Fruit fly (Drosophila melanogaster) whole organism, pupa: ENCODE results near the gene TfIIFalpha.

Experiments used
- CG10348 ChIP-seq: fragments of 200-800 bp; sonication (Bioruptor generic); IDR thresholded peaks from 2 replicates; pipeline ENCODE4 v1.3.6; 2022; ENCODE audit warnings: missing biosample characterization, missing genetic modification characterization
- CG12605 ChIP-seq: fragments of 200-800 bp; sonication (Bioruptor generic); IDR thresholded peaks from 2 replicates; pipeline ENCODE4 v1.3.6; 2022; ENCODE audit warnings: missing biosample characterization, missing genetic modification characterization
- CG13204 ChIP-seq: fragments of 200-800 bp; sonication (Bioruptor generic); optimal IDR thresholded peaks from 2 replicates; lab custom pipeline; 2018; ENCODE audit warnings: missing biosample characterization, mild to moderate bottlenecking, missing genetic modification characterization, moderate library complexity
- CG14655 ChIP-seq: fragments of 200-800 bp; sonication (Bioruptor generic); optimal IDR thresholded peaks from 3 replicates; lab custom pipeline; 2017; ENCODE audit warnings: mild to moderate bottlenecking, missing biosample characterization, missing genetic modification reagents, missing genetic modification characterization
- CG15710 ChIP-seq: fragments of 200-800 bp; sonication (Bioruptor generic); optimal IDR thresholded peaks from 2 replicates; lab custom pipeline; 2018; ENCODE audit warnings: missing biosample characterization, mild to moderate bottlenecking, missing genetic modification characterization, moderate library complexity
- CG17806 ChIP-seq: fragments of 200-800 bp; sonication (Bioruptor generic); optimal IDR thresholded peaks from 2 replicates; lab custom pipeline; 2018; ENCODE audit warnings: missing biosample characterization, mild to moderate bottlenecking, missing genetic modification characterization, moderate library complexity
- CG32121 ChIP-seq: fragments of 200-800 bp; sonication (Bioruptor generic); IDR thresholded peaks from 2 replicates; pipeline ENCODE4 v1.3.6; 2022; ENCODE audit warnings: missing biosample characterization, missing genetic modification characterization
- CG34367 ChIP-seq: fragments of 200-800 bp; sonication (Bioruptor generic); optimal IDR thresholded peaks from 2 replicates; lab custom pipeline; 2018; ENCODE audit warnings: missing biosample characterization, mild to moderate bottlenecking, missing genetic modification characterization
- CG4496 ChIP-seq: fragments of 200-800 bp; sonication (Bioruptor generic); IDR thresholded peaks from 3 replicates; pipeline ENCODE4 v1.3.6; 2022; ENCODE audit warnings: missing biosample characterization, missing genetic modification characterization
- CG8159 ChIP-seq: fragments of 200-800 bp; sonication (Bioruptor generic); optimal IDR thresholded peaks from 3 replicates; lab custom pipeline; 2018; ENCODE audit warnings: missing biosample characterization, mild to moderate bottlenecking, missing genetic modification characterization, moderate library complexity
- CG8301 ChIP-seq: fragments of 200-800 bp; sonication (Bioruptor generic); optimal IDR thresholded peaks from 2 replicates; lab custom pipeline; 2018; ENCODE audit warnings: missing biosample characterization, mild to moderate bottlenecking, missing genetic modification characterization
- CG9948 ChIP-seq: fragments of 200-800 bp; sonication (Bioruptor generic); optimal IDR thresholded peaks from 2 replicates; lab custom pipeline; 2018; ENCODE audit warnings: missing biosample characterization, mild to moderate bottlenecking, missing genetic modification characterization, moderate library complexity
- D1 ChIP-seq: fragments of 200-800 bp; sonication (Bioruptor generic); optimal IDR thresholded peaks from 2 replicates; lab custom pipeline; 2018; ENCODE audit warnings: missing biosample characterization, mild to moderate bottlenecking, missing genetic modification characterization, moderate library complexity
- EcR ChIP-seq: fragments of 200-800 bp; sonication (Bioruptor generic); optimal IDR thresholded peaks from 3 replicates; lab custom pipeline; 2019; ENCODE audit warnings: missing biosample characterization, missing genetic modification characterization, mild to moderate bottlenecking, moderate library complexity, missing genetic modification reagents
- Ets98B ChIP-seq: fragments of 200-800 bp; sonication (Bioruptor generic); IDR thresholded peaks from 2 replicates; pipeline ENCODE4 v1.3.6; 2022; ENCODE audit warnings: missing biosample characterization, missing genetic modification characterization
- Pif1A ChIP-seq: fragments of 200-800 bp; sonication (Bioruptor generic); optimal IDR thresholded peaks from 3 replicates; lab custom pipeline; 2016; ENCODE audit warnings: missing biosample characterization, missing genetic modification characterization
- Pif1B ChIP-seq: fragments of 200-800 bp; sonication (Bioruptor generic); optimal IDR thresholded peaks from 3 replicates; lab custom pipeline; 2016; ENCODE audit warnings: missing biosample characterization, missing genetic modification characterization
- Snoo ChIP-seq: fragments of 200-800 bp; sonication (Bioruptor generic); optimal IDR thresholded peaks from 3 replicates; lab custom pipeline; 2017; ENCODE audit warnings: missing biosample characterization, mild to moderate bottlenecking, missing genetic modification characterization, inconsistent platforms
- fd96Ca ChIP-seq: fragments of 200-800 bp; sonication (Bioruptor generic); IDR thresholded peaks from 3 replicates; pipeline ENCODE4 v1.3.6; 2022; ENCODE audit warnings: missing biosample characterization, missing genetic modification characterization
- gl ChIP-seq: fragments of 200-800 bp; sonication (Bioruptor generic); optimal IDR thresholded peaks from 2 replicates; lab custom pipeline; 2018; ENCODE audit warnings: missing biosample characterization, mild to moderate bottlenecking, missing genetic modification characterization
- rn ChIP-seq: fragments of 200-800 bp; sonication (Bioruptor generic); IDR thresholded peaks from 2 replicates; pipeline ENCODE4 v1.3.6; 2022; ENCODE audit warnings: missing biosample characterization, missing genetic modification characterization

Gene TfIIFalpha

dm6 chr3R:6421263-6421662 lies 41.0 kb downstream of the TfIIFalpha start:
- TF ChIP-seq CG10348 (GFP tag; lab: Robert Waterston, UW) (no peak), Pif1B (GFP tag; lab: Kevin White, UChicago) (no peak), CG32121 (GFP tag; lab: Robert Waterston, UW) (no peak), Ets98B (GFP tag; lab: Robert Waterston, UW) (no peak), CG9948 (tag; lab: Kevin White, UChicago) (no peak), EcR (GFP tag; lab: Kevin White, UChicago) (no peak), CG15710 (tag; lab: Kevin White, UChicago) (no peak), CG4496 (GFP tag; lab: Robert Waterston, UW) (no peak), rn (GFP tag; lab: Robert Waterston, UW) (no peak), gl (no peak), CG13204 (no peak), Pif1A (GFP tag; lab: Kevin White, UChicago) (no peak), CG14655 (GFP tag; lab: Kevin White, UChicago) (no peak), CG34367 (no peak), CG8159 (tag; lab: Kevin White, UChicago) (no peak), fd96Ca (no peak), Snoo (tag; lab: Kevin White, UChicago) (no peak), D1 (tag; lab: Kevin White, UChicago) (no peak), CG8301 (tag; lab: Kevin White, UChicago) (no peak)

- peak; percentile 10 for TF ChIP-seq Snoo (tag; lab: Kevin White, UChicago)
- TF ChIP-seq CG4496 (GFP tag; lab: Robert Waterston, UW): no peak
- TF ChIP-seq Pif1A (GFP tag; lab: Kevin White, UChicago): peak; percentile 16
- TF ChIP-seq CG34367: no peak
- TF ChIP-seq CG12605 (GFP tag; lab: Robert Waterston, UW): no peak
- TF ChIP-seq Ets98B (GFP tag; lab: Robert Waterston, UW): 0 out of 2 replicates have a peak, but pooled peaks have one; percentile 27
- TF ChIP-seq CG8301 (tag; lab: Kevin White, UChicago): no peak
- peak; percentile 98 for TF ChIP-seq EcR (GFP tag; lab: Kevin White, UChicago)
- TF ChIP-seq Pif1B (GFP tag; lab: Kevin White, UChicago): no peak
- TF ChIP-seq gl: no peak
- TF ChIP-seq CG13204: peak; percentile 70
- TF ChIP-seq CG32121 (GFP tag; lab: Robert Waterston, UW): 0 out of 2 replicates have a peak, but pooled peaks have one; percentile 39
Observed at dm6 chr3R:6421712-6422141, 41.5 kb downstream of the TfIIFalpha start.

DNA sequence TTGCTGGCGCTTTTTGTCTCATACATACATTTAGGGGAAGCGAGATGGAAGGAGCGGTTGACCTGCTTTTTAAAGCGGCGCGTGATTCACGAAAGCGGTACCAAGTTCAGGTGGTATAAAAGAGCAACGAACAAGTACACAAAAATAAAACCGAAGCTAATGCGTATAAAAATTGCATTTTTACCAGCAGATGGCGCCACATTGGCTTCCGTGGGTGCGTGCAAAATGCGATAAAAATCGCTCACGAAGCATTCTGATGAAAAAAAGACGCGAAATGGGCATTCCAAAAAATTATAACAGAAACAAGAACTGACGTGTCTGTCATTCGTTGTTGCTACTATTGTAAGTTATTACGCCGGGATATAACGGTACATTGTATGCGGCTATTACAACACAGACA lies 42.9 kb downstream of the TfIIFalpha start:
- TF ChIP-seq CG4496 (GFP tag; lab: Robert Waterston, UW): no peak
- no peak for TF ChIP-seq CG13204
- TF ChIP-seq CG34367: no peak
- TF ChIP-seq CG14655 (GFP tag; lab: Kevin White, UChicago): no peak
- TF ChIP-seq Pif1A (GFP tag; lab: Kevin White, UChicago): no peak
- TF ChIP-seq D1 (tag; lab: Kevin White, UChicago): no peak

DNA sequence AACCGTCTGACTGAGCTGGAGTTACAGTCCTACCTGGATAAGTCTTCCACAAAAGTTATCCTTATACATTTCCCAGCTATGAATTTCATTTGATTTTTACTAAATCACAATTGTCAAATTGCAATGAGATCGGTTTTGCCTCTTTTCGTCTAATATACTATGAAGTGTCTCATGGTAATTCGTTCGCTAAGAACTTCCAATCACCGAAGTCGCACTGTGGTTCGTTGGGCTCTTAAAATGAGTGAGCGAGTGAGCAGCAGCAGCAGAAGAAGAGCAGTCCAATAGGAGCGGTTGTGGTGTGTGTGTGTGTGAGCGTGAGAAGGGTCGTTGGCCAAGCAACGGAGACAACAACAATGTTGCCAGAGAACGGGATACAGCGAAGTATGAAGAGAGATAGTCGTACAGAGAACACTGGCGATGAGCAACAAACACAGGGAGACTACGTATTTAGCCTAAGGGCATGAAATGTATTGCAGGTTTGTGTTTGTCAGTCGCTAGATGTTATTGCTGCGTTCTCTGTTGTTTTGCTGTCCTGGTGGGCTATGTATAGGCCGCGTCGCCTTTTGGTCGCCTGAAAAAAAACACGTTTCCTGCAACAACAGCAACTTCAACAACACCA lies 43.8 kb downstream of the TfIIFalpha start:
- TF ChIP-seq rn (GFP tag; lab: Robert Waterston, UW) (peak; percentile 87), CG8159 (tag; lab: Kevin White, UChicago) (peak; percentile 96), CG4496 (GFP tag; lab: Robert Waterston, UW) (peak; percentile 95), EcR (GFP tag; lab: Kevin White, UChicago) (peak; percentile 98), Pif1B (GFP tag; lab: Kevin White, UChicago) (peak; percentile 98), CG12605 (GFP tag; lab: Robert Waterston, UW) (peak; percentile 69), Snoo (tag; lab: Kevin White, UChicago) (peak; percentile 97), Pif1A (GFP tag; lab: Kevin White, UChicago) (peak; percentile 98), gl (peak; percentile 95), CG10348 (GFP tag; lab: Robert Waterston, UW) (peak; percentile 60), CG8301 (tag; lab: Kevin White, UChicago) (peak; percentile 95), CG15710 (tag; lab: Kevin White, UChicago) (peak; percentile 96), CG14655 (GFP tag; lab: Kevin White, UChicago) (peak; percentile 96), CG9948 (tag; lab: Kevin White, UChicago) (peak; percentile 96), CG34367 (peak; percentile 97), Ets98B (GFP tag; lab: Robert Waterston, UW) (peak; percentile 89), D1 (tag; lab: Kevin White, UChicago) (peak; percentile 68), fd96Ca (peak; percentile 94), CG32121 (GFP tag; lab: Robert Waterston, UW) (peak; percentile 84), CG17806 (tag; lab: Kevin White, UChicago) (peak; percentile 97), CG13204 (peak; percentile 86)

DNA sequence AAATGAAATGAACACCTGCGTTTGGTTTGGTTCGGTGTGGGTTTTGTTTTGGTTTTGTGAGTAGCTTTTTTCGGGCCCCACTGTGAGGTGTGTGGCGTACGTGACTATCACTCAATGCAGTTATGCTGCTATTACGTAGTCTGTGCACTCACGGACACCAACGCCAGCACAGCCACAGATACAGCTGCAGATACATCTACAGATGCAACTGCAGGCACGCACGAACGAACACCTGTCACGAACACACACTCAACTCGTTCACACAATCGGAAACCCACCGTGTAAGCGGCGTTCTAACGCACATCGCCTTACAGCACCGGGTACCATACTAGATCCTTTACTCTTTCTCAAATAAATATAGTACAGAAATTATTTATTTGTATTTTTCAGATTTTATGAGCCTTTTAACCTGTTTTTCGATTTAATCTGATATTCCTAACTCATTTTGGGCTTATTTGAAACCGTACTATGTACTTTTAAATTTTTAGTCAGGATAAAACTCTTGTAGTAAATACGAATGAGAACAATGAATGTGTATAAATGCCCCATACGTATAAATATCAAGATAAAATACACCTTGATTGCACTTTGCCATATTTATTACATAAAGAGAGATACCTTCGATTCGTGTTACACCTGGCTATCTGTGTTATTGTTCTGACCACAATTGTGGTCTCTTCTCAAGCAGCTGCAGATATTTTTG lies 45.3 kb downstream of the TfIIFalpha start:
- TF ChIP-seq Snoo (tag; lab: Kevin White, UChicago) (peak; percentile 8), CG14655 (GFP tag; lab: Kevin White, UChicago) (peak; percentile 76), Pif1B (GFP tag; lab: Kevin White, UChicago) (peak; percentile 2), CG34367 (no peak), Pif1A (GFP tag; lab: Kevin White, UChicago) (peak; percentile 51), fd96Ca (peak; percentile 16; the same call in 1 of the 3 replicates), EcR (GFP tag; lab: Kevin White, UChicago) (no peak), D1 (tag; lab: Kevin White, UChicago) (no peak), CG4496 (GFP tag; lab: Robert Waterston, UW) (0 out of 3 replicates have a peak, but pooled peaks have one; percentile 27), CG15710 (tag; lab: Kevin White, UChicago) (peak; percentile 34), CG17806 (tag; lab: Kevin White, UChicago) (peak; percentile 44), gl (no peak), CG10348 (GFP tag; lab: Robert Waterston, UW) (no peak), Ets98B (GFP tag; lab: Robert Waterston, UW) (no peak), CG8301 (tag; lab: Kevin White, UChicago) (peak; percentile 74), CG8159 (tag; lab: Kevin White, UChicago) (peak; percentile 48), CG12605 (GFP tag; lab: Robert Waterston, UW) (no peak), CG9948 (tag; lab: Kevin White, UChicago) (peak; percentile 55), CG32121 (GFP tag; lab: Robert Waterston, UW) (no peak), rn (GFP tag; lab: Robert Waterston, UW) (no peak), CG13204 (no peak)
- TF ChIP-seq, all 21 proteins: peak for 11
